Worm (Caenorhabditis elegans): ENCODE measurements around the gene C12D5.5.

- TF ChIP-seq ceh-79 (tag; optimal IDR thresholded peaks at IDR 0.05) (no peak), let-607 (tag; optimal IDR thresholded peaks at IDR 0.05) (no peak), snpc-4 (GFP tag; optimal IDR thresholded peaks at IDR 0.05) (no peak), snpc-4 (tag; optimal IDR thresholded peaks at IDR 0.05) (no peak), attf-6 (GFP tag; IDR thresholded peaks at IDR 0.05) (no peak), Y56A3A.18 (GFP tag; IDR thresholded peaks at IDR 0.05) (no peak), nhr-27 (tag; optimal IDR thresholded peaks at IDR 0.05) (no peak), F39B2.1 (GFP tag; IDR thresholded peaks at IDR 0.05) (no peak), lin-35 (GFP tag; optimal IDR thresholded peaks at IDR 0.05) (no peak), K11D2.4 (GFP tag; IDR thresholded peaks at IDR 0.05) (no peak), unc-130 (GFP tag; optimal IDR thresholded peaks at IDR 0.05) (no peak), sdz-38 (tag; optimal IDR thresholded peaks at IDR 0.05) (no peak)
These were observed 33.4 kb upstream of the C12D5.5 start, which contains the start of gene srd-31 for ce11 chrV:7634657-7635056.
